Worm (Caenorhabditis elegans): ENCODE data around the gene sru-7.

DNA sequence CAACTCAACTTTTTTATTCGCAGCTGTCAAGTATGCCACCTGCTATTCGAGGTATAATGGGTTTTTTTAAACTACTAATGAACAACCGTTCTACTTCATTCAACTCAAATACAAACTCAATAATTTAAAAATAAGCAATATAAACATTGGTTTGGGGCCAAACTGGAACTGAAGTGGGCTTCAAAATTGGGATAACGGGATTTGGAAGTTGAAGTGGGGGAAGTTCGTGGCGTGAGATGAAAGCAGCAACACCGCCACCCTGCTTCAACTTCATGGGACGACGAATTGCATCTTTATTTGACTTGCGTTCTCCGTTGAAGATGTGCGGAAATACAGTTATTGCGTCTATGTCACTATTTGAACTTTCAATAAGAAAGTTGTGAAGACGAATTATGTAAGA is 13.8 kb upstream of the sru-7 start:
- TF ChIP-seq nhr-25 (tag; optimal IDR thresholded peaks at IDR 0.05) (no peak), nhr-11 (tag; optimal IDR thresholded peaks at IDR 0.05) (no peak), elt-3 (tag; optimal IDR thresholded peaks at IDR 0.05) (no peak), unc-62 (GFP tag; optimal IDR thresholded peaks at IDR 0.05) (no peak), ztf-11 (tag; optimal IDR thresholded peaks at IDR 0.05) (no peak), elt-1 (tag; optimal IDR thresholded peaks at IDR 0.05) (no peak), ceh-82 (tag; optimal IDR thresholded peaks at IDR 0.05) (no peak), snpc-4 (tag; optimal IDR thresholded peaks at IDR 0.05) (no peak), unc-55 (GFP tag; optimal IDR thresholded peaks at IDR 0.05) (no peak), zag-1 (tag; optimal IDR thresholded peaks at IDR 0.05) (no peak)
